Worm (Caenorhabditis elegans): Measurements from ENCODE around the gene irld-51.

The irld-51 gene

DNA sequence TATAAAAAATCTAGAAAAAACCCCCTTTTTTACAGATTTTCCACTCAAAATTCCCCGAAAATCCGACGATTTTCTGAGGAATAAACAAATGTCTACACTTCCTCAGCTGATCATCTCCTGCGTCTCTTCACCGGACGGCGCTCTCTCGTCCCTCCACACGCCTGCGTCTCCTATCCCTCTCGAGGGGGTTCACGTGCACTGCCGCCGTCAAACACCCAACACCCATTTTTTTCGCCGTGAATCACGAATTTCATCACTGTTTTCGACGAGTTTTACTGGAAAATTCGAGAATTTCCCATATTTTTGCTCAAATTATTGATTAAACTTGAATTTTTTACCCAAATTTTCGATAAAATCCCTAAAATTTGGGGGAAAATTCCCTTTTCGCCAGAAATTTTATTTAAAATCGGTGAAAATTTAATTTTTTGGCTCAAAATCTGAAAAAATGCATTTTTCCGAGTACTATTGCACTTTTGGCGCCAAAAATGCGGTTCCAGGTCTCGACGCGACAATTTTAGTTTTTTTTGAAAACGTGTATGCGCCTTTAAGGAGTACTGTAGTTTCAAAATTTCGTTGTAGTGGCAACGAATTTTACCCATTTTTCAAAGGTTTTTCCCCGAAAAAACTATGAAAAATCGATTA, 31.6 kb downstream of the irld-51 start (continued):
- TF ChIP-seq ceh-8 (GFP tag; optimal IDR thresholded peaks at IDR 0.05) = no peak
- TF ChIP-seq dsc-1 (tag; optimal IDR thresholded peaks at IDR 0.05) = no peak
- TF ChIP-seq nhr-20 (tag; optimal IDR thresholded peaks at IDR 0.05) = no peak
- 0 out of 2 replicates have a peak, but pooled peaks have one; percentile 34 for TF ChIP-seq unc-98 (GFP tag; IDR thresholded peaks at IDR 0.05)
- no peak for TF ChIP-seq ztf-4 (tag; optimal IDR thresholded peaks at IDR 0.05)
- no peak for TF ChIP-seq nhr-77 (tag; optimal IDR thresholded peaks at IDR 0.05)
- TF ChIP-seq fos-1 (tag; optimal IDR thresholded peaks at IDR 0.05) = no peak
- peak; percentile 74 to 86 for TF ChIP-seq efl-1 (optimal IDR thresholded peaks at IDR 0.05)
- peak; percentile 62 to 92 for TF ChIP-seq efl-1 (GFP tag; optimal IDR thresholded peaks at IDR 0.05 in 1 of 2)
- TF ChIP-seq sptf-1 (tag; optimal IDR thresholded peaks at IDR 0.05) = no peak
- TF ChIP-seq unc-62 (GFP tag; optimal IDR thresholded peaks at IDR 0.05) = no peak
- TF ChIP-seq pag-3 (tag; optimal IDR thresholded peaks at IDR 0.05; ENCODE audit: borderline replicate concordance, insufficient read depth) = no peak
- TF ChIP-seq nhr-76 (tag; optimal IDR thresholded peaks at IDR 0.05) = no peak
- no peak for TF ChIP-seq unc-130 (tag; optimal IDR thresholded peaks at IDR 0.05)
- TF ChIP-seq ama-1 (optimal IDR thresholded peaks at IDR 0.05) = no peak
- TF ChIP-seq aha-1 (tag; optimal IDR thresholded peaks at IDR 0.05) = no peak
- TF ChIP-seq sox-4 (tag; optimal IDR thresholded peaks at IDR 0.05) = no peak
- no peak for TF ChIP-seq ces-1 (GFP tag; optimal IDR thresholded peaks at IDR 0.05)
- no peak for TF ChIP-seq zip-4 (GFP tag; optimal IDR thresholded peaks at IDR 0.05)
- peak; percentile 54 for TF ChIP-seq pax-3 (tag; optimal IDR thresholded peaks at IDR 0.05)
- no peak for TF ChIP-seq nhr-28 (tag; optimal IDR thresholded peaks at IDR 0.05)
- peak; percentile 74 for TF ChIP-seq snu-23 (GFP tag; optimal IDR thresholded peaks at IDR 0.05)

ce11 chrII:2920234-2920633, 32.3 kb downstream of the irld-51 start:
- TF ChIP-seq ceh-90 (tag; optimal IDR thresholded peaks at IDR 0.05) = no peak
- no peak for TF ChIP-seq isw-1 (GFP tag; IDR thresholded peaks at IDR 0.05)
- no peak for TF ChIP-seq ceh-82 (tag; optimal IDR thresholded peaks at IDR 0.05)
- no peak for TF ChIP-seq elt-3 (tag; optimal IDR thresholded peaks at IDR 0.05)
- no peak for TF ChIP-seq blmp-1 (tag; optimal IDR thresholded peaks at IDR 0.05)
- no peak for TF ChIP-seq lin-15B (tag; optimal IDR thresholded peaks at IDR 0.05)

ce11 chrII:2919074-2919857, 33.3 kb downstream of the irld-51 start, which contains the start of the genes ncap-1 and Y110A2AR.1:
TSS of gene ncap-1 (minus strand) at chrII:2919314.
TSS of gene Y110A2AR.1 (plus strand) at chrII:2919710.
- TF ChIP-seq efl-1 (optimal IDR thresholded peaks at IDR 0.05) (peak; percentile 37 to 81), efl-1 (GFP tag; optimal IDR thresholded peaks at IDR 0.05 in 1 of 2) (peak; percentile 82 to 98), snpc-4 (tag; optimal IDR thresholded peaks at IDR 0.05) (no peak), lsy-2 (tag; optimal IDR thresholded peaks at IDR 0.05) (peak in 1 of 2 experiments; percentile 13), lin-35 (GFP tag; optimal IDR thresholded peaks at IDR 0.05) (peak; percentile 68 to 88), blmp-1 (tag; optimal IDR thresholded peaks at IDR 0.05) (no peak), dpl-1 (GFP tag; optimal IDR thresholded peaks at IDR 0.05) (peak; percentile 49 to 83 (median 74)), lin-39 (tag; optimal IDR thresholded peaks at IDR 0.05) (no peak), mep-1 (tag; optimal IDR thresholded peaks at IDR 0.05) (peak; percentile 1), ceh-82 (tag; optimal IDR thresholded peaks at IDR 0.05) (peak in 1 of 3 experiments; percentile 18)

ce11 chrII:2913505-2913904, 39.0 kb downstream of the irld-51 start, which contains the start of gene ubc-15:
TSS of gene ubc-15 (minus strand) at chrII:2913605.
- TF ChIP-seq pax-3 (tag; optimal IDR thresholded peaks at IDR 0.05) = no peak

All from whole organism, L1 larva.